Worm (Caenorhabditis elegans) whole organism, L3 larva: ENCODE measurements around the gene hot-1.

ENCODE experiments used
- R02D3.7 ChIP-seq: fragments of 150-350 bp; optimal IDR thresholded peaks from 2 replicates; lab custom pipeline; 2014; ENCODE audit warnings: missing biosample characterization, missing genetic modification characterization
- ZK546.5 ChIP-seq: sonication (generic microtip); optimal IDR thresholded peaks from 2 replicates; lab custom pipeline; 2017; ENCODE audit warnings: missing biosample characterization, missing genetic modification characterization
- ama-1 ChIP-seq: fragments of 150-350 bp; optimal IDR thresholded peaks from 2 replicates; lab custom pipeline; 2018
- ceh-28 ChIP-seq: fragments of 150-350 bp; optimal IDR thresholded peaks from 2 replicates; lab custom pipeline; 2014; ENCODE audit warnings: missing biosample characterization, missing genetic modification reagents, missing genetic modification characterization
- ceh-82 ChIP-seq: fragments of 150-350 bp; optimal IDR thresholded peaks from 2 replicates; lab custom pipeline; 2014; ENCODE audit warnings: missing biosample characterization, missing genetic modification characterization
- ceh-9 ChIP-seq: sonication (generic microtip); optimal IDR thresholded peaks from 2 replicates; lab custom pipeline; 2018; ENCODE audit warnings: missing biosample characterization, missing genetic modification characterization
- daf-12 ChIP-seq: fragments of 150-350 bp; optimal IDR thresholded peaks from 2 replicates; lab custom pipeline; 2014; ENCODE audit warnings: missing biosample characterization, missing genetic modification reagents, missing genetic modification characterization
- egl-27 ChIP-seq: sonication (generic microtip); optimal IDR thresholded peaks from 4 replicates; lab custom pipeline; 2017; ENCODE audit warnings: missing biosample characterization, missing genetic modification reagents, missing genetic modification characterization
- egl-5 ChIP-seq: fragments of 150-350 bp; optimal IDR thresholded peaks from 2 replicates; lab custom pipeline; 2017; ENCODE audit warnings: missing biosample characterization, missing genetic modification reagents, missing genetic modification characterization, inconsistent platforms
- elt-1 ChIP-seq: fragments of 150-350 bp; optimal IDR thresholded peaks from 2 replicates; lab custom pipeline; 2014; ENCODE audit warnings: missing biosample characterization, missing genetic modification characterization
- elt-2 ChIP-seq: sonication (generic microtip); optimal IDR thresholded peaks from 2 replicates; lab custom pipeline; 2016; ENCODE audit warnings: missing genetic modification reagents, mild to moderate bottlenecking, missing genetic modification characterization, missing compliant biosample characterization
- eor-1 ChIP-seq, 2 experiments: fragments of 150-350 bp; optimal IDR thresholded peaks; 2 replicates each; lab custom pipeline; 2014 to 2018; ENCODE audit warnings: missing biosample characterization in 2 of 2, missing genetic modification characterization in 2 of 2
- fkh-10 ChIP-seq: sonication (generic microtip); optimal IDR thresholded peaks from 2 replicates; lab custom pipeline; 2017; ENCODE audit warnings: missing biosample characterization, missing genetic modification reagents, missing genetic modification characterization
- fkh-2 ChIP-seq: fragments of 150-350 bp; optimal IDR thresholded peaks from 2 replicates; lab custom pipeline; 2014; ENCODE audit warnings: missing biosample characterization, missing genetic modification reagents, missing genetic modification characterization
- fos-1 ChIP-seq: fragments of 150-350 bp; optimal IDR thresholded peaks from 2 replicates; lab custom pipeline; 2014; ENCODE audit warnings: missing biosample characterization, missing genetic modification characterization
- hmg-11 ChIP-seq: sonication (generic microtip); optimal IDR thresholded peaks from 2 replicates; lab custom pipeline; 2016; ENCODE audit warnings: missing genetic modification characterization, missing compliant biosample characterization
- jun-1 ChIP-seq: fragments of 150-350 bp; optimal IDR thresholded peaks from 2 replicates; lab custom pipeline; 2014; ENCODE audit warnings: missing biosample characterization, missing genetic modification reagents, missing genetic modification characterization
- lin-15B ChIP-seq: fragments of 150-350 bp; optimal IDR thresholded peaks from 2 replicates; lab custom pipeline; 2014; ENCODE audit warnings: missing biosample characterization, missing genetic modification characterization
- lin-39 ChIP-seq: fragments of 150-350 bp; optimal IDR thresholded peaks from 2 replicates; lab custom pipeline; 2018; ENCODE audit warnings: missing biosample characterization, missing genetic modification reagents, missing genetic modification characterization
- lsy-12 ChIP-seq: sonication (generic microtip); optimal IDR thresholded peaks from 2 replicates; lab custom pipeline; 2016; ENCODE audit warnings: mild to moderate bottlenecking, missing genetic modification characterization, missing compliant biosample characterization
- mdl-1 ChIP-seq: fragments of 150-350 bp; optimal IDR thresholded peaks from 2 replicates; lab custom pipeline; 2014; ENCODE audit warnings: missing biosample characterization, missing genetic modification characterization
- mml-1 ChIP-seq: fragments of 150-350 bp; sonication (generic microtip); optimal IDR thresholded peaks from 3 replicates; lab custom pipeline; 2014; ENCODE audit warnings: missing biosample characterization, missing genetic modification characterization
- nfya-1 ChIP-seq: sonication (generic microtip); optimal IDR thresholded peaks from 2 replicates; lab custom pipeline; 2017; ENCODE audit warnings: missing genetic modification characterization, mild to moderate bottlenecking, missing compliant biosample characterization, antibody characterized with exemption, moderate library complexity; ENCODE audit not compliant: insufficient read depth
- nhr-11 ChIP-seq: fragments of 150-350 bp; optimal IDR thresholded peaks from 2 replicates; lab custom pipeline; 2014; ENCODE audit warnings: missing biosample characterization, missing genetic modification characterization
- nhr-12 ChIP-seq: fragments of 150-350 bp; optimal IDR thresholded peaks from 2 replicates; lab custom pipeline; 2014; ENCODE audit warnings: missing biosample characterization, missing genetic modification characterization
- nhr-23 ChIP-seq: fragments of 150-350 bp; optimal IDR thresholded peaks from 2 replicates; lab custom pipeline; 2014; ENCODE audit warnings: missing biosample characterization, missing genetic modification reagents, missing genetic modification characterization
- nhr-237 ChIP-seq: fragments of 150-350 bp; optimal IDR thresholded peaks from 2 replicates; lab custom pipeline; 2014; ENCODE audit warnings: missing biosample characterization, missing genetic modification characterization
- nhr-25 ChIP-seq: sonication (generic microtip); optimal IDR thresholded peaks from 2 replicates; lab custom pipeline; 2017; ENCODE audit warnings: missing biosample characterization, missing genetic modification characterization
- nhr-28 ChIP-seq: fragments of 150-350 bp; optimal IDR thresholded peaks from 2 replicates; lab custom pipeline; 2014; ENCODE audit warnings: missing biosample characterization, missing genetic modification characterization
- nhr-43 ChIP-seq: sonication (generic microtip); optimal IDR thresholded peaks from 2 replicates; lab custom pipeline; 2016; ENCODE audit warnings: mild to moderate bottlenecking, missing genetic modification characterization, missing compliant biosample characterization; ENCODE audit not compliant: poor library complexity, severe bottlenecking
- nhr-67 ChIP-seq: fragments of 150-350 bp; optimal IDR thresholded peaks from 2 replicates; lab custom pipeline; 2014; ENCODE audit warnings: missing biosample characterization, missing genetic modification characterization
- nhr-76 ChIP-seq: fragments of 150-350 bp; sonication (generic microtip); optimal IDR thresholded peaks from 5 replicates; lab custom pipeline; 2014; ENCODE audit warnings: missing biosample characterization, missing genetic modification characterization
- nhr-77 ChIP-seq: fragments of 150-350 bp; optimal IDR thresholded peaks from 2 replicates; lab custom pipeline; 2014; ENCODE audit warnings: missing biosample characterization, missing genetic modification characterization
- pqm-1 ChIP-seq: fragments of 150-350 bp; optimal IDR thresholded peaks from 2 replicates; lab custom pipeline; 2017; ENCODE audit warnings: missing biosample characterization, missing genetic modification characterization, inconsistent platforms
- sea-2 ChIP-seq: fragments of 150-350 bp; sonication (generic microtip); optimal IDR thresholded peaks from 4 replicates; lab custom pipeline; 2014; ENCODE audit warnings: missing biosample characterization, missing genetic modification reagents, missing genetic modification characterization
- skn-1 ChIP-seq: fragments of 150-350 bp; optimal IDR thresholded peaks from 2 replicates; lab custom pipeline; 2014; ENCODE audit warnings: missing biosample characterization, missing genetic modification characterization
- snpc-4 ChIP-seq: fragments of 150-350 bp; optimal IDR thresholded peaks from 2 replicates; lab custom pipeline; 2014; ENCODE audit warnings: missing biosample characterization, missing genetic modification characterization
- tbx-2 ChIP-seq: sonication (generic microtip); optimal IDR thresholded peaks from 2 replicates; lab custom pipeline; 2016; ENCODE audit warnings: mild to moderate bottlenecking, missing genetic modification characterization, missing compliant biosample characterization
- unc-39 ChIP-seq: sonication (generic microtip); optimal IDR thresholded peaks from 4 replicates; lab custom pipeline; 2017; ENCODE audit warnings: missing biosample characterization, missing genetic modification characterization
- zag-1 ChIP-seq: fragments of 150-350 bp; optimal IDR thresholded peaks from 2 replicates; lab custom pipeline; 2014; ENCODE audit warnings: missing biosample characterization, missing genetic modification characterization
- ztf-11 ChIP-seq: fragments of 150-350 bp; optimal IDR thresholded peaks from 2 replicates; lab custom pipeline; 2014; ENCODE audit warnings: missing biosample characterization, missing genetic modification characterization
- ztf-4 ChIP-seq: fragments of 150-350 bp; optimal IDR thresholded peaks from 2 replicates; lab custom pipeline; 2014; ENCODE audit warnings: missing biosample characterization, missing genetic modification characterization

The hot-1 gene

DNA sequence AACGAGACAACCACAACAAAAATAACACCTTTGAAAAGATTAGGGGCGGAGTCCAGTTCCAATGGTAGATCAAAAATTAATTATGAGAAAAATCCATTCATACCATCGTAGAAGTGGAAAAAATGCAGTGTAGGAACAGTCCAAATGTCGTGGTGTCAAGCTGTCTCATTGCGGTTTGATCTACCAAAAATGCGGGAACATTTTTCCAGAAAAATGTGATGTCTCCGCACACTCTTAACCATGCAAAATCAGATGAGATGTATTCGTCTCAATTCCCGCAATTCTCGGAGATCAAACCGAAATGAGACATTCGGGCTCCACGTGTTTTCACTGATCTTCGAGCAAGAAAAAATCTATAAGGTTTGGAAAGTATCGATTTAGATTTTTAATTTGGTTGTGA is 26.8 kb upstream of the hot-1 start:
- TF ChIP-seq lsy-12 (tag; lab: Kevin White, UChicago) (no peak), ceh-28 (tag; lab: Kevin White, UChicago) (no peak), skn-1 (tag; lab: Kevin White, UChicago) (no peak), daf-12 (no peak), nhr-237 (tag; lab: Kevin White, UChicago) (no peak), fkh-2 (no peak), nfya-1 (tag; lab: Kevin White, UChicago) (no peak), nhr-23 (tag; lab: Kevin White, UChicago) (no peak)
- TF ChIP-seq, all 47 proteins: peak for 0

DNA sequence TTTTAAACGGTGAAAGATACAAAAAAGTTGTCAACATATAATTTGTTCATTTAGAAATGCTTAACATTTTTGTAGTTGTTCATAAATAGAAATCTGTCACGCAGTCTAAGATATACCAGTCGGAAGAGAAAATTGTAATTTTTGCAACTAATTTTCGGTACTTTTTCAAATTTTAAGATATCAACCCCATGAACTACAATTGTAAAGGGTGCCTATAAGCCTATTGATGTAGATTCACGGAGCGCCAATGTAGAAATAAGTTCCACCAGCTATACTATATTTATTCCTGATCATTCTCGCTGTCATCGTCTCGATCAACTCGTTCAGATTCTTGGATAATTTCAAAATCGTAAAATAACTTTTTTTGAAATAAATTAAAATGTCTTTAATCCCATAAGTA is 26.0 kb upstream of the hot-1 start:
- peak; percentile 3 for TF ChIP-seq elt-2 (tag; lab: Kevin White, UChicago)
- TF ChIP-seq elt-1, result no peak

DNA sequence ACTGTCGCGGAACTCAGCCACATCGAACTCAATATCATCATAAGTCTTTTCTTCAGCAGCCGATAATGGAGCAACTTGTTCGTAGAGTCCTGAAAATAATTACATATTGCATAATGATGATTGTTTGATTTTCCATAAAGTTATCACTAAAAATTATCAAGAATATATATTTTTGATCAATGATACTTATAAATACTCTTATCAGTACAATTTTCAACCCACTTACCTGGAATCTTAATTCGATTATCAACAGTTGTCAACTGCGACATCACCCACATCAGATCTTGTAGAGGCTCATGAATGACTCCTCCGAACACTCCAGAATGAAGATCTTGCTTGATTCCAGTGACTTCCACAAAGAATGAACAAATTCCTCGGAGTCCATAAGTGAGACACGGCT is 25.0 kb upstream of the hot-1 start:
- TF ChIP-seq elt-2 (tag; lab: Kevin White, UChicago), result peak; percentile 72
- no peak for TF ChIP-seq nfya-1 (tag; lab: Kevin White, UChicago)

DNA sequence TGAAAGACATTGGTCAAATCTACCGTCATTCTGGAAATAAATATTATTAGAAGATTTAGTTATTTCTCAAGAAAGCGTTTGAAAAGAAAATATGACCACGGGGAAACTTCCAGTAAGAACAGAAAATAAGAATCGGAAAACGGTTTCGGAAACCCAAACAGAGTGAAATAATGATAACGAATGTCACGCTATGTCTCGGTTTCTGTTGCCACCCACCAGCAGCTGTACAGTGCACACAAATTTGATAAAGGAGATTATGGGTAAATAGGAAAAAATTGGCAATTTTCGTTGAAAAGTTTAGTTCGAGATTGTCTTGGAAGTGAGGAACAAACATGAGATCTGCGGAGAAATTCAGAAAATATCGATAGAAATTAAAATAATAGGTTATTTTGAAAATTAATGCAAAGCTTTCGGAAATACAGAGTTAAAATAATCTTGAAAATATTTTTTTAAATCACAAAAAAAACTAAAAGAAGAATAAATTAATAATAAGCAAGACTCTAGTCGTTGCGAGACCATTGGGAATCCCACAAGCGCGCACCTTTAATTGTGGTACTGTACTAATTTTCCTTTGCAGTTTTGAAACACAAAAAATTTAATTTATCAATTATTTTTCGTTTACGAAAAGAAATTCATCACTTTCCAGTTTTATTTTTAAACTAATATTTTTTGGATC is 23.8 kb upstream of the hot-1 start, which contains the start of gene pes-9:
TSS of gene pes-9 (minus strand) at position 30 of the 676 bp plus-strand sequence.
- TF ChIP-seq elt-2 (tag; lab: Kevin White, UChicago) (peak; percentile 68), lin-15B (no peak), pqm-1 (peak; percentile 24), nhr-28 (tag; lab: Kevin White, UChicago) (no peak), mdl-1 (tag; lab: Kevin White, UChicago) (no peak)

DNA sequence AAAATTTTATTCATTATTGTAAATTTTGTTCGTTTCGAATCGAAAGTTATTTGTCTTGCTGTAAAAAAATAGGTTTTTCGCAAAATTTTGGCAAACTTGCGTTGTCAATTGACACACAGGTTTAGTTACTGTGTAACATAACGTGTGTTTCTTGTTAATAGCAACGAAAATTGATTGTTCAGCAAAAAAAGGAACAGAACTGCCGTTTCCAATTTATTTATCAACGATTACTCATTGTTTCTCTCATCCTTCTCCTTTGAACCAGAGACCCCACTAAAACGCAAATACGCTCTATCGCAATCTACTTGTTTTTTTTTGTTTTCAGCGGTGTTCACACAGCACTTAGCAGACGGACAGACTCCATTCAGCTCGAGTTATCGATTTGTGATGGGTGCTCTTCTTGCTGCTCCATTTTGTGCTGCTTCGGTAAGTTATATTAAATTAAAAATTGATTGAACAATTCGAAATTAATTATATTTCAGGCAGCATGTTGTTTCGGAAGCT is 23.2 kb upstream of the hot-1 start, which contains the start of gene R11H6.2:
TSS of gene R11H6.2 (plus strand) at position 326 of the 504 bp plus-strand sequence.
- TF ChIP-seq egl-5 (tag; lab: Kevin White, UChicago) (peak; percentile 5), tbx-2 (tag; lab: Kevin White, UChicago) (no peak), nhr-11 (tag; lab: Kevin White, UChicago) (no peak), R02D3.7 (tag; lab: Kevin White, UChicago) (no peak), ztf-4 (tag; lab: Kevin White, UChicago) (no peak), ceh-9 (no peak), daf-12 (no peak), eor-1 (tag; optimal IDR thresholded peaks at IDR 0.05; lab: Kevin White, UChicago) (no peak), ztf-11 (tag; lab: Kevin White, UChicago) (no peak), nhr-25 (peak; percentile 37), nhr-76 (tag; lab: Kevin White, UChicago) (no peak), elt-1 (no peak), fos-1 (tag; lab: Kevin White, UChicago) (no peak), lin-39 (tag; lab: Kevin White, UChicago) (peak; percentile 31), nhr-43 (no peak), nhr-237 (tag; lab: Kevin White, UChicago) (no peak), ceh-28 (tag; lab: Kevin White, UChicago) (no peak), snpc-4 (tag; lab: Kevin White, UChicago) (peak; percentile 51), unc-39 (tag; lab: Kevin White, UChicago) (no peak), hmg-11 (tag; lab: Kevin White, UChicago) (peak; percentile 44), ama-1 (no peak), egl-27 (tag; lab: Kevin White, UChicago) (no peak), sea-2 (GFP tag; lab: Kevin White, UChicago) (no peak), nhr-67 (tag; lab: Kevin White, UChicago) (no peak), lin-15B (peak; percentile 65), zag-1 (no peak), fkh-10 (GFP tag; lab: Kevin White, UChicago) (no peak), jun-1 (tag; lab: Kevin White, UChicago) (no peak), pqm-1 (peak; percentile 16), nhr-12 (no peak), nhr-77 (tag; lab: Kevin White, UChicago) (no peak), nhr-28 (tag; lab: Kevin White, UChicago) (no peak), mml-1 (no peak), elt-2 (tag; lab: Kevin White, UChicago) (peak; percentile 16), mdl-1 (tag; lab: Kevin White, UChicago) (no peak), nfya-1 (tag; lab: Kevin White, UChicago) (peak; percentile 44), ZK546.5 (tag; lab: Kevin White, UChicago) (no peak), lsy-12 (tag; lab: Kevin White, UChicago) (no peak), ceh-82 (tag; lab: Kevin White, UChicago) (no peak)
